Worm (Caenorhabditis elegans) whole organism, L4/young adult: ENCODE results near the gene ntc-1.

ENCODE experiments used
- W03F9.2 ChIP-seq: fragments of 150-350 bp; optimal IDR thresholded peaks from 2 replicates; lab custom pipeline; 2014; ENCODE audit warnings: missing biosample characterization, missing genetic modification characterization
- dao-5 ChIP-seq: sonication (generic microtip); optimal IDR thresholded peaks from 2 replicates; lab custom pipeline; 2016; ENCODE audit warnings: missing genotype, missing genetic modification characterization, moderate library complexity, missing compliant biosample characterization
- him-1 ChIP-seq: sonication (generic microtip); optimal IDR thresholded peaks from 2 replicates; lab custom pipeline; 2016; ENCODE audit warnings: missing genotype, missing genetic modification reagents, missing genetic modification characterization, missing compliant biosample characterization

DNA sequence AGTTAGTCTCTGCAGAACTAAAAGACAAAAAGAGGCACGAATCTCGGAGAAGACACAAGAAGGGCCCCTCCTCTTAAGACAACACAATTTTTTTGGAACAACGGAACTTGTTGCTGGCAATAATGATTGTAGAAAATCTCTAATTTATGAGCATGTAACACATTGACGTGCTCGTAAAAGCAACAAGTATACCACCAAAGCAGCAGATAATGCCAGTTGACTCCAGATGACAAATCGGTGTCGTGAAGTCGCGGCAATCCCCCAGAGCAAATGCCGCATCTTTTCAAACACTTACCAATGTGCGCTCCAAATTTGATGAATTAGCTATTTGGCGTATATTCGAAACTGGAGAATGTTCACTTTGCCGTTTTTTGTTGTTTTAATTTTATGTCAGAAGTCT, 1.7 kb upstream of the ntc-1 start:
- no peak for TF ChIP-seq W03F9.2 (tag; lab: Kevin White, UChicago)
- no peak for TF ChIP-seq dao-5 (tag; lab: Kevin White, UChicago)
- TF ChIP-seq him-1 (tag; lab: Kevin White, UChicago) = no peak
